Worm (Caenorhabditis elegans) whole organism, early embryonic: Measurements from ENCODE around the gene C18D11.3.

Experiments
- B0310.2 ChIP-seq: sonication (generic microtip); optimal IDR thresholded peaks from 2 replicates; lab custom pipeline; 2016; ENCODE audit warnings: mild to moderate bottlenecking, missing genetic modification characterization, missing compliant biosample characterization
- F13C5.2 ChIP-seq: sonication (generic microtip); optimal IDR thresholded peaks from 2 replicates; lab custom pipeline; 2017; ENCODE audit warnings: mild to moderate bottlenecking, missing genetic modification characterization, inconsistent platforms, missing compliant biosample characterization
- aly-1 ChIP-seq: sonication (generic microtip); optimal IDR thresholded peaks from 2 replicates; lab custom pipeline; 2016; ENCODE audit warnings: missing genetic modification characterization, missing compliant biosample characterization
- ama-1 ChIP-seq: fragments of 150-350 bp; optimal IDR thresholded peaks from 2 replicates; lab custom pipeline; 2014
- ceh-36 ChIP-seq: sonication (generic microtip); optimal IDR thresholded peaks from 2 replicates; lab custom pipeline; 2016; ENCODE audit warnings: missing genetic modification characterization, inconsistent platforms, missing compliant biosample characterization
- ets-7 ChIP-seq: sonication (generic microtip); optimal IDR thresholded peaks from 2 replicates; lab custom pipeline; 2016; ENCODE audit warnings: missing genotype, missing genetic modification characterization, missing compliant biosample characterization
- flt-1 ChIP-seq: fragments of 200-800 bp; sonication (Bioruptor generic); IDR thresholded peaks from 2 replicates; pipeline ENCODE4 v1.3.6; 2022; ENCODE audit warnings: missing genetic modification characterization, missing compliant biosample characterization
- hmg-4 ChIP-seq: fragments of 200-800 bp; sonication (Bioruptor generic); optimal IDR thresholded peaks from 2 replicates; lab custom pipeline; 2018; ENCODE audit warnings: mild to moderate bottlenecking, missing genetic modification characterization, missing compliant biosample characterization
- hnd-1 ChIP-seq: sonication (generic microtip); optimal IDR thresholded peaks from 2 replicates; lab custom pipeline; 2016; ENCODE audit warnings: missing genetic modification characterization, missing compliant biosample characterization
- pes-1 ChIP-seq: fragments of 200-800 bp; sonication (Bioruptor generic); IDR thresholded peaks from 2 replicates; pipeline ENCODE4 v1.3.6; 2022; ENCODE audit warnings: missing genetic modification reagents, missing genetic modification characterization, missing compliant biosample characterization
- scrt-1 ChIP-seq: fragments of 200-800 bp; sonication (Bioruptor generic); IDR thresholded peaks from 2 replicates; pipeline ENCODE4 v1.3.6; 2022; ENCODE audit warnings: missing genetic modification characterization, missing compliant biosample characterization

DNA sequence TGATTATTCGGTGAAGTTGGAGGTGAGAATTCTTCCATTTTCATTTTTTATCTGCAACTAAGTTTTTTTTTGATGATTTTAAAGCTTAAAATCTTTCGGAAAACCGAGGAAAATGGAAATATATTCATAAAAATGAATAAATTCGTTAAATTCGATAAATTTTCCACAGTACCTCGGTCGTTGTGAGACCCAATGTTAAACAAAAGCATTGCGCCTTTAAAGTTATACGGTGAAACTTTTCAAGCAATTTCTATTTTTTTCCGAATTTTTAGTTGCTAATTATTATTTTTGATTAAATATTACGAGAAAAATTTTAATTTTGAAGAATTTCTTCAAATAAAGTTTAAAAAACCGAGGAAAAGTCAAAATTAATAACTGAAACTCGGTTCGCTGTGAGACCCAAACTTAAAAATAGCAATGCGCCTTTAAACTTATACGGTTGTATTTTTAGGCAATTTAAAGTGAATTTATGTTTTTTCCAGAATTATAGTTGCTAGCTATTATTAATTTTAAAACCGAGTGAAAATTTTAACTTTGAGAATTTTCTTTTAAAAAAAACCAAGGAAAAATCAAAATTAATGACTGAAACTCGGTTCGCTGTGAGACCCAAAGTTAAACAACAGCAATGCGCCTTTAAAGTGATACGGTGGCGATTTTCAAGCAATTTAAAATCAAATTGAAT lies 46.1 kb downstream of the C18D11.3 start, which contains the start of gene taf-12:
- no peak for TF ChIP-seq ama-1 (lab: Kevin White, UChicago)
- no peak for TF ChIP-seq ceh-36 (tag; lab: Kevin White, UChicago)
- TF ChIP-seq flt-1 (GFP tag; lab: Robert Waterston, UW): no peak
- no peak for TF ChIP-seq pes-1
- no peak for TF ChIP-seq ets-7 (tag; lab: Kevin White, UChicago)
- TF ChIP-seq aly-1 (tag; lab: Kevin White, UChicago): no peak
- TF ChIP-seq B0310.2 (tag; lab: Kevin White, UChicago): no peak
- TF ChIP-seq hmg-4: no peak
- no peak for TF ChIP-seq F13C5.2 (tag; lab: Kevin White, UChicago)
- TF ChIP-seq scrt-1 (GFP tag; lab: Robert Waterston, UW): no peak
- TF ChIP-seq hnd-1 (tag; lab: Kevin White, UChicago): no peak
